Fruit fly (Drosophila melanogaster) whole organism, embryonic: ENCODE results near the gene Lamtor4.

Source experiments
- Abd-B ChIP-seq: fragments of 200-800 bp; sonication (Bioruptor generic); optimal IDR thresholded peaks from 2 replicates; lab custom pipeline; 2018; ENCODE audit warnings: missing biosample characterization, mild to moderate bottlenecking, missing genetic modification characterization, moderate library complexity
- Ada2b ChIP-seq: fragments of 200-800 bp; sonication (Bioruptor generic); IDR thresholded peaks from 2 replicates; pipeline ENCODE4 v1.3.6; 2022; ENCODE audit warnings: missing biosample characterization, missing genetic modification characterization
- Atf3 ChIP-seq: fragments of 200-800 bp; sonication (Bioruptor generic); optimal IDR thresholded peaks from 3 replicates; lab custom pipeline; 2016; ENCODE audit warnings: missing biosample characterization, missing genetic modification characterization
- Awh ChIP-seq: fragments of 200-800 bp; sonication (Bioruptor generic); IDR thresholded peaks from 2 replicates; pipeline ENCODE4, ENCODE4 v1.3.6; 2022; ENCODE audit warnings: missing biosample characterization, missing genetic modification characterization
- CG10274 ChIP-seq: fragments of 200-800 bp; sonication (Bioruptor generic); optimal IDR thresholded peaks from 3 replicates; lab custom pipeline; 2017; ENCODE audit warnings: missing biosample characterization, mild to moderate bottlenecking, missing genetic modification characterization
- CG10654 ChIP-seq: fragments of 200-800 bp; sonication (Bioruptor generic); optimal IDR thresholded peaks from 2 replicates; lab custom pipeline; 2016; ENCODE audit warnings: missing biosample characterization, missing genetic modification characterization
- CG11093 ChIP-seq: fragments of 200-800 bp; sonication (Bioruptor generic); IDR thresholded peaks from 3 replicates; pipeline ENCODE4 v1.3.6; 2022; ENCODE audit warnings: missing biosample characterization, missing genetic modification characterization
- CG15514 ChIP-seq: fragments of 200-800 bp; sonication (Bioruptor generic); optimal IDR thresholded peaks from 3 replicates; lab custom pipeline; 2017; ENCODE audit warnings: missing biosample characterization, missing genetic modification characterization, mild to moderate bottlenecking, moderate library complexity, missing genetic modification reagents
- CG1647 ChIP-seq: fragments of 200-800 bp; sonication (Bioruptor generic); optimal IDR thresholded peaks from 3 replicates; lab custom pipeline; 2016; ENCODE audit warnings: missing biosample characterization, missing genetic modification characterization
- CG16813 ChIP-seq: fragments of 200-800 bp; sonication (Bioruptor generic); IDR thresholded peaks from 3 replicates; pipeline ENCODE4 v1.3.6; 2022; ENCODE audit warnings: missing biosample characterization, missing genetic modification characterization; ENCODE audit not compliant: partially characterized antibody
- CG18619 ChIP-seq: fragments of 200-800 bp; sonication (Bioruptor generic); optimal IDR thresholded peaks from 3 replicates; lab custom pipeline; 2017; ENCODE audit warnings: missing biosample characterization, mild to moderate bottlenecking, missing genetic modification characterization
- CG2712 ChIP-seq: fragments of 200-800 bp; optimal IDR thresholded peaks from 3 replicates; lab custom pipeline; 2019; ENCODE audit warnings: missing biosample characterization, mild to moderate bottlenecking, missing genetic modification characterization, moderate library complexity
- CG30403 ChIP-seq: fragments of 200-800 bp; sonication (Bioruptor generic); optimal IDR thresholded peaks from 3 replicates; lab custom pipeline; 2016; ENCODE audit warnings: missing biosample characterization, missing genetic modification characterization
- CG30431 ChIP-seq: fragments of 200-800 bp; sonication (Bioruptor generic); optimal IDR thresholded peaks from 2 replicates; lab custom pipeline; 2017; ENCODE audit warnings: missing biosample characterization, missing genetic modification characterization
- CG32772 ChIP-seq: fragments of 200-800 bp; sonication (Bioruptor generic); IDR thresholded peaks from 2 replicates; pipeline ENCODE4 v1.3.6; 2022; ENCODE audit warnings: missing biosample characterization, missing genetic modification characterization
- CG3407 ChIP-seq: fragments of 200-800 bp; sonication (Bioruptor generic); optimal IDR thresholded peaks from 2 replicates; lab custom pipeline; 2018; ENCODE audit warnings: missing biosample characterization, mild to moderate bottlenecking, missing genetic modification characterization
- CG34224 ChIP-seq: fragments of 200-800 bp; sonication (Bioruptor generic); IDR thresholded peaks from 3 replicates; pipeline ENCODE4 v1.3.6; 2022; ENCODE audit warnings: missing biosample characterization, missing genetic modification characterization; ENCODE audit not compliant: partially characterized antibody
- CG3847 ChIP-seq: fragments of 200-800 bp; sonication (Bioruptor generic); IDR thresholded peaks from 2 replicates; pipeline ENCODE4 v1.3.6; 2022; ENCODE audit warnings: missing biosample characterization, missing genetic modification characterization
- CG6791 ChIP-seq: fragments of 200-800 bp; sonication (Bioruptor generic); IDR thresholded peaks from 3 replicates; pipeline ENCODE4 v1.3.6; 2022; ENCODE audit warnings: missing biosample characterization, missing genetic modification characterization; ENCODE audit not compliant: partially characterized antibody
- CG7357 ChIP-seq: fragments of 200-800 bp; sonication (Bioruptor generic); IDR thresholded peaks from 3 replicates; pipeline ENCODE4 v1.3.6; 2022; ENCODE audit warnings: missing biosample characterization, missing genetic modification characterization
- Chrac-16 ChIP-seq: fragments of 200-800 bp; sonication (Bioruptor generic); optimal IDR thresholded peaks from 3 replicates; lab custom pipeline; 2016; ENCODE audit warnings: missing biosample characterization, missing genetic modification characterization
- CkIIα-i1 ChIP-seq: fragments of 200-800 bp; sonication (Bioruptor generic); IDR thresholded peaks from 2 replicates; pipeline ENCODE4 v1.3.6; 2022; ENCODE audit warnings: missing biosample characterization, missing genetic modification characterization
- Drgx ChIP-seq: fragments of 200-800 bp; sonication (Bioruptor generic); IDR thresholded peaks from 2 replicates; pipeline ENCODE4 v1.3.6; 2022; ENCODE audit warnings: missing biosample characterization, missing genetic modification characterization
- Ets65A ChIP-seq: fragments of 200-800 bp; sonication (Bioruptor generic); peaks from one replicate; lab custom pipeline; 2016; ENCODE audit warnings: missing biosample characterization, missing genetic modification characterization
- Ets97D ChIP-seq: fragments of 200-800 bp; sonication (Bioruptor generic); optimal IDR thresholded peaks from 3 replicates; lab custom pipeline; 2016; ENCODE audit warnings: missing biosample characterization, missing genetic modification characterization
- GATAe ChIP-seq: fragments of 200-800 bp; sonication (Bioruptor generic); conservative IDR thresholded peaks from 2 replicates; pipeline ENCODE4 v1.3.6; 2022; ENCODE audit warnings: missing biosample characterization, missing genetic modification characterization
- Hmr ChIP-seq: fragments of 200-800 bp; sonication (Bioruptor generic); optimal IDR thresholded peaks from 3 replicates; lab custom pipeline; 2017; ENCODE audit warnings: mild to moderate bottlenecking, missing biosample characterization, missing genetic modification reagents, missing genetic modification characterization
- Jarid2 ChIP-seq: fragments of 200-800 bp; sonication (Bioruptor generic); optimal IDR thresholded peaks from 3 replicates; lab custom pipeline; 2017; ENCODE audit warnings: mild to moderate bottlenecking, missing biosample characterization, missing genetic modification reagents, missing genetic modification characterization
- Med ChIP-seq: fragments of 200-800 bp; sonication (Bioruptor generic); peaks from one replicate; lab custom pipeline; 2016; ENCODE audit warnings: missing biosample characterization, missing genetic modification characterization, mild to moderate bottlenecking, inconsistent platforms, moderate library complexity
- Neu2 ChIP-seq: fragments of 200-800 bp; sonication (Bioruptor generic); optimal IDR thresholded peaks from 3 replicates; lab custom pipeline; 2016; ENCODE audit warnings: missing biosample characterization, missing genetic modification characterization, borderline replicate concordance
- Ravus ChIP-seq: fragments of 200-800 bp; sonication (Bioruptor generic); IDR thresholded peaks from 2 replicates; pipeline ENCODE4 v1.3.6; 2022; ENCODE audit warnings: missing biosample characterization, missing genetic modification characterization
- abd-A ChIP-seq: fragments of 200-800 bp; sonication (Bioruptor generic); optimal IDR thresholded peaks from 3 replicates; lab custom pipeline; 2019; ENCODE audit warnings: missing biosample characterization, mild to moderate bottlenecking, missing genetic modification characterization, moderate library complexity
- al ChIP-seq: fragments of 200-800 bp; sonication (Bioruptor generic); IDR thresholded peaks from 2 replicates; pipeline ENCODE4 v1.3.6; 2022; ENCODE audit warnings: missing biosample characterization, missing genetic modification characterization
- ase ChIP-seq: fragments of 200-800 bp; sonication (Bioruptor generic); IDR thresholded peaks from 3 replicates; pipeline ENCODE4 v1.3.6; 2022; ENCODE audit warnings: missing biosample characterization, missing genetic modification characterization
- dati ChIP-seq: fragments of 200-800 bp; sonication (Bioruptor generic); IDR thresholded peaks from 2 replicates; pipeline ENCODE4 v1.3.6; 2022; ENCODE audit warnings: missing biosample characterization, missing genetic modification characterization
- fd3F ChIP-seq: fragments of 200-800 bp; sonication (Bioruptor generic); optimal IDR thresholded peaks from 2 replicates; lab custom pipeline; 2018; ENCODE audit warnings: missing biosample characterization, mild to moderate bottlenecking, missing genetic modification characterization, moderate library complexity
- gce ChIP-seq: fragments of 200-800 bp; sonication (Bioruptor generic); IDR thresholded peaks from 3 replicates; pipeline ENCODE4 v1.3.6; 2022; ENCODE audit warnings: missing biosample characterization, missing genetic modification characterization
- gfzf ChIP-seq: fragments of 200-800 bp; sonication (Bioruptor generic); optimal IDR thresholded peaks from 2 replicates; lab custom pipeline; 2016; ENCODE audit warnings: missing biosample characterization, mild to moderate bottlenecking, missing genetic modification characterization, moderate library complexity
- gt ChIP-seq: fragments of 200-800 bp; sonication (Bioruptor generic); IDR thresholded peaks from 2 replicates; pipeline ENCODE4 v1.3.6; 2022; ENCODE audit warnings: missing biosample characterization, missing genetic modification characterization
- jumu ChIP-seq: fragments of 200-800 bp; sonication (Bioruptor generic); optimal IDR thresholded peaks from 3 replicates; lab custom pipeline; 2016; ENCODE audit warnings: missing biosample characterization, missing genetic modification characterization
- knrl ChIP-seq: fragments of 200-800 bp; sonication (Bioruptor generic); IDR thresholded peaks from 3 replicates; pipeline ENCODE4 v1.3.6; 2022; ENCODE audit warnings: missing biosample characterization, missing genetic modification characterization; ENCODE audit not compliant: partially characterized antibody
- lilli ChIP-seq: fragments of 200-800 bp; sonication (Bioruptor generic); optimal IDR thresholded peaks from 3 replicates; lab custom pipeline; 2016; ENCODE audit warnings: missing biosample characterization, missing genetic modification characterization
- mirr ChIP-seq: fragments of 200-800 bp; sonication (Bioruptor generic); optimal IDR thresholded peaks from 3 replicates; lab custom pipeline; 2018; ENCODE audit warnings: missing biosample characterization, mild to moderate bottlenecking, missing genetic modification characterization
- mld ChIP-seq: fragments of 200-800 bp; sonication (Bioruptor generic); IDR thresholded peaks from 3 replicates; pipeline ENCODE4 v1.3.6; 2022; ENCODE audit warnings: missing biosample characterization, missing genetic modification characterization; ENCODE audit not compliant: partially characterized antibody
- nau ChIP-seq: fragments of 200-800 bp; sonication (Bioruptor generic); optimal IDR thresholded peaks from 3 replicates; lab custom pipeline; 2017; ENCODE audit warnings: missing biosample characterization, mild to moderate bottlenecking, missing genetic modification characterization, missing genetic modification reagents
- nom ChIP-seq: fragments of 200-800 bp; sonication (Bioruptor generic); optimal IDR thresholded peaks from 2 replicates; lab custom pipeline; 2017; ENCODE audit warnings: missing biosample characterization, missing genetic modification characterization, mild to moderate bottlenecking, moderate library complexity, missing genetic modification reagents
- ro ChIP-seq: fragments of 200-800 bp; sonication (Bioruptor generic); IDR thresholded peaks from 2 replicates; pipeline ENCODE4 v1.3.6; 2022; ENCODE audit warnings: missing biosample characterization, missing genetic modification characterization
- toy ChIP-seq: fragments of 200-800 bp; sonication (Bioruptor generic); IDR thresholded peaks from 2 replicates; pipeline ENCODE4 v1.3.6; 2022; ENCODE audit warnings: missing biosample characterization, missing genetic modification characterization
- wek ChIP-seq: fragments of 200-800 bp; sonication (Bioruptor generic); optimal IDR thresholded peaks from 3 replicates; lab custom pipeline; 2018; ENCODE audit warnings: missing biosample characterization, mild to moderate bottlenecking, missing genetic modification characterization, moderate library complexity
- wor ChIP-seq: fragments of 200-800 bp; sonication (Bioruptor generic); IDR thresholded peaks from 2 replicates; pipeline ENCODE4 v1.3.6; 2022; ENCODE audit warnings: missing biosample characterization, missing genetic modification characterization
- zf30C ChIP-seq: fragments of 200-800 bp; sonication (Bioruptor generic); optimal IDR thresholded peaks from 3 replicates; lab custom pipeline; 2018; ENCODE audit warnings: missing biosample characterization, mild to moderate bottlenecking, missing genetic modification characterization

Gene Lamtor4

DNA sequence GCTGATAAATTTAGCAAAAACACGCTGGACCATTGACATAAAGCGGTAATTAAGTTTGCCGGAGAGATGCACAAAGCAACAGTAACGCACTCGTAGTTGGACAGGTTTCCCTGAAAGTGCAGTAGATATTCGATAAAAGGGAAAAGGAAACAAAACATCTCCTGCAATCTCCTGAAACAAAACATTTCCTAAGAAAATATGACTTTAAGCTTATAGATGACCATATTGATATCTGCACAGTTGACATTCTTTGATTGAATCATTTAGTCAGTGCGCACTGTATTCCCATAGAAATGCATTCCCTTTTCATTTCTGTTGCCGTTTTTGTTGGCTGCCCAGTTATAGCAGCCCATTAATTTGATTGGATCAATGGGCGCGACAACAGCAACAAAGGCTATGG is 43.9 kb upstream of the Lamtor4 start (continued):
- no peak for TF ChIP-seq Ets97D (GFP tag; lab: Kevin White, UChicago)
- no peak for TF ChIP-seq CG34224 (GFP tag; lab: Robert Waterston, UW)
- TF ChIP-seq gfzf: no peak
- TF ChIP-seq CG30431 (GFP tag; lab: Kevin White, UChicago): no peak
- peak; percentile 44 for TF ChIP-seq lilli (GFP tag; lab: Kevin White, UChicago)
- no peak for TF ChIP-seq CkIIα-i1 (GFP tag; lab: Robert Waterston, UW)
- 0 out of 3 replicates have a peak, but pooled peaks have one; percentile 34 for TF ChIP-seq ase (GFP tag; lab: Robert Waterston, UW)
- no peak for TF ChIP-seq Neu2 (GFP tag; lab: Kevin White, UChicago)
- peak; percentile 37; the same call in 1 of the 2 replicates for TF ChIP-seq Drgx (GFP tag; lab: Robert Waterston, UW)
- 0 out of 2 replicates have a peak, but pooled peaks have one; percentile 23 for TF ChIP-seq Ada2b
- TF ChIP-seq gce (GFP tag; lab: Robert Waterston, UW): peak; percentile 45; the same call in 1 of the 3 replicates
- TF ChIP-seq Chrac-16 (GFP tag; lab: Kevin White, UChicago): peak; percentile 66
- peak; percentile 16 for TF ChIP-seq CG30403
- no peak for TF ChIP-seq knrl (GFP tag; lab: Robert Waterston, UW)
- TF ChIP-seq CG16813 (GFP tag; lab: Robert Waterston, UW): no peak
- no peak for TF ChIP-seq nau
- no peak for TF ChIP-seq al
- no peak for TF ChIP-seq CG15514 (GFP tag; lab: Kevin White, UChicago)
- TF ChIP-seq CG7357: no peak
- TF ChIP-seq ro (GFP tag; lab: Robert Waterston, UW): peak; percentile 30; the same call in 1 of the 2 replicates
- no peak for TF ChIP-seq CG11093 (GFP tag; lab: Robert Waterston, UW)
- peak; percentile 49 for TF ChIP-seq CG2712 (tag; lab: Kevin White, UChicago)
- TF ChIP-seq CG32772: no peak
- TF ChIP-seq toy (GFP tag; lab: Robert Waterston, UW): no peak
- TF ChIP-seq CG3407 (GFP tag; lab: Kevin White, UChicago): peak; percentile 47
- TF ChIP-seq CG18619 (GFP tag; lab: Kevin White, UChicago): peak; percentile 21
- 0 out of 2 replicates have a peak, but pooled peaks have one; percentile 23 for TF ChIP-seq gt
- TF ChIP-seq dati (GFP tag; lab: Robert Waterston, UW): no peak
- TF ChIP-seq Abd-B (GFP tag; lab: Kevin White, UChicago): peak; percentile 6
- peak; percentile 90 for TF ChIP-seq Awh (GFP tag; lab: Robert Waterston, UW)
- no peak for TF ChIP-seq Ets65A (GFP tag; lab: Kevin White, UChicago)
- no peak for TF ChIP-seq Ravus (GFP tag; lab: Robert Waterston, UW)
- no peak for TF ChIP-seq GATAe (GFP tag; lab: Robert Waterston, UW)
- peak; percentile 92 for TF ChIP-seq Med (GFP tag; lab: Kevin White, UChicago)
- no peak for TF ChIP-seq CG6791 (GFP tag; lab: Robert Waterston, UW)
- TF ChIP-seq nom (GFP tag; lab: Kevin White, UChicago): peak; percentile 23
- TF ChIP-seq wor (GFP tag; lab: Robert Waterston, UW): peak; percentile 56
- no peak for TF ChIP-seq zf30C
- no peak for TF ChIP-seq fd3F
- no peak for TF ChIP-seq mld (GFP tag; lab: Robert Waterston, UW)
- TF ChIP-seq CG10274: no peak
- TF ChIP-seq jumu (GFP tag; lab: Kevin White, UChicago): no peak
- no peak for TF ChIP-seq abd-A
- no peak for TF ChIP-seq CG3847 (GFP tag; lab: Robert Waterston, UW)
- no peak for TF ChIP-seq CG10654 (GFP tag; lab: Kevin White, UChicago)
- TF ChIP-seq Hmr (GFP tag; lab: Kevin White, UChicago): no peak
- TF ChIP-seq CG1647 (GFP tag; lab: Kevin White, UChicago): no peak
- no peak for TF ChIP-seq Jarid2
- TF ChIP-seq wek (GFP tag; lab: Kevin White, UChicago): no peak
- TF ChIP-seq Atf3 (GFP tag; lab: Kevin White, UChicago): peak; percentile 21
- no peak for TF ChIP-seq mirr (GFP tag; lab: Kevin White, UChicago)
